Worm (Caenorhabditis elegans): ENCODE data around the gene Y62H9A.15.
A peak's percentile ranks its signal among the peaks of the same experiment; 100 is the strongest.

The Y62H9A.15 gene

DNA sequence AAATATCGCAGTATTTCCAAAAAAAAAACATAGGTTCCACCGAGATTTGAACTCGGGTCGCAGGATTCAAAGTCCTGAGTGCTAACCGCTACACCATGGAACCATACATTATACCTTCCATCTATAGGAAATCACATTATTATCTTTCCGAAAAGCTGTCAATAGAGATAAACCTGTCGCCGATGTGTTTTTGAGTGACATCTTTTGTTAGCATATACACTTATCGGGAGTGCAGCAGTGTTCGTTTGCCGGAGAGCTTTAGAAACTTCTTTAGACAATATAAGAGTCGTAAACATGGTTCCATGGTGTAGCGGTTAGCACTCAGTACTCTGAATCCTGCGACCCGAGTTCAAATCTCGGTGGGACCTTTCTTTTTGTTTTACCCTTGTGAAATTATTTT is 37.7 kb downstream of the Y62H9A.15 start (continued):
- TF ChIP-seq tra-1 (GFP tag; IDR thresholded peaks at IDR 0.05) (peak; percentile 70), daf-12 (tag; optimal IDR thresholded peaks at IDR 0.05) (no peak), dpl-1 (GFP tag; optimal IDR thresholded peaks at IDR 0.05) (no peak)

DNA sequence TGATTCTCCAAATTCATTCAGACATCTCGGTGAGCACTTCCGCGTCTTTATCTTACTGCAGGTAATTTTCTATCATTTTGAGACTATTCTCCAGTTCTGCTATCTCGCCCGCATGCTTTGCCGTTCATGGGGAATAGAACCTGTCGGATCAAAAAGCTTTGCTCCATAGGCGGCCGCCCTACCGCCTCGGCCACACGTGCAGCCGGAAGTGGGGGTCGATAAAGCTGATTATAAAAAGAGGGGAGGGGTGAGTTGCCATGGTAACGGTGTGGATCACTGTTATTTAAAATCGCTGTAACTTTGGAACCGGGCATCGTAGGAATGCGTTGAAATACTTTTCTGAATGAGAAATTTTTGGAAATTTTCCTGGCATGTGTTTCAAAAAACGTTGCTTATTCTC is 39.6 kb downstream of the Y62H9A.15 start:
- TF ChIP-seq ceh-44 (GFP tag; IDR thresholded peaks at IDR 0.05) (0 out of 2 replicates have a peak, but pooled peaks have one; percentile 27), aha-1 (tag) (peak; percentile 13), unc-62 (GFP tag; optimal IDR thresholded peaks at IDR 0.05 in 1 of 2) (no peak), unc-62 (tag; optimal IDR thresholded peaks at IDR 0.05) (no peak), aly-2 (tag; optimal IDR thresholded peaks at IDR 0.05) (no peak), tra-1 (GFP tag; IDR thresholded peaks at IDR 0.05) (peak; percentile 47; the same call in 1 of the 2 replicates)

DNA sequence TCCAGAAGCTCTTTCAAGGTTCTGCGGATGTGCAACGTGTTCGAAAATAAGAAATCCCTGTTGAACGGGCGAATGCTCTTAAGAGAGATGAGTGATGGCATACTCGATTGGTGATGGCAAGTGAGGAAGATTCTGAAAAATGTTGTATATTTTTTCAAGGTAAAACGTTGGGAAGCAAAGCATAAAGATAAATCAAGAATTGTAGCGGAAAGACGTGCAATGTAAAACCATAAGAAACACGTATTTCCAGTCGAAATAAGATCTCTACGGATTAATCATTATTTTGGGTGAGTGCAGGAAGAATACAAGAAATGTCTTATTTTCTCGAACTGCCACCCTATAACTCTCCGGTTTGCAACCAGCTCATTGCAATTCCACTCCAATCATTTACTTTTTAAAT is 40.7 kb downstream of the Y62H9A.15 start, which contains the start of gene dot-1.2:
Gene dot-1.2, minus strand, starts transcription at position 101 of the 400 bp plus-strand sequence.
- peak in 1 of 2 experiments; percentile 43 for TF ChIP-seq unc-62 (GFP tag; optimal IDR thresholded peaks at IDR 0.05 in 1 of 2)
- no peak for TF ChIP-seq unc-62 (tag; optimal IDR thresholded peaks at IDR 0.05)
- no peak for TF ChIP-seq lim-7 (GFP tag; IDR thresholded peaks at IDR 0.05)
- TF ChIP-seq ctbp-1 (GFP tag; IDR thresholded peaks at IDR 0.05) = no peak
- TF ChIP-seq spr-3 (GFP tag; optimal IDR thresholded peaks at IDR 0.05) = no peak
- TF ChIP-seq lin-38 (GFP tag; IDR thresholded peaks at IDR 0.05) = no peak

DNA sequence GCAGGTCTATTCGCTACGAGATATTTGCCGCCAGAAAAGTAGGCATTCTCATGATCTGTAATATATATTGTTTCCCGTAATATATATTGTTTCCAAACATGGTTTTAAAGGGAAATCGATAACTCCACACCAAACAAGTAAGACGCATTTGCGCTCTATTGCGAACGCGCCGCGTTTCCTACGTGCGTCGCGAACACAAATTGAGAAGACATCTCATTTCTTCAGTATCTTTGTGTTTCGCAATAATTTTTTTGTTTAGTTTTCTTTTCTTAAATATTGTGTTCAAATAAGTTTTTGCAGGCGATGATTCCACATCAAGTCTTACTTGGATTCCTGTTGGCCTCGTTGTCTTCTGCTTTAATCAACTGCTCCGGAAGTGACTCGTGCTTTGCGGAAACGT is 44.9 kb downstream of the Y62H9A.15 start, which contains the start of gene F54F7.6:
Gene F54F7.6, plus strand, starts transcription at position 301 of the 400 bp plus-strand sequence.
- TF ChIP-seq skn-1 (tag; optimal IDR thresholded peaks at IDR 0.05) (no peak), unc-62 (GFP tag; optimal IDR thresholded peaks at IDR 0.05 in 1 of 2) (peak in 1 of 2 experiments; percentile 69), unc-62 (tag; optimal IDR thresholded peaks at IDR 0.05) (no peak), zag-1 (tag; optimal IDR thresholded peaks at IDR 0.05) (no peak)

DNA sequence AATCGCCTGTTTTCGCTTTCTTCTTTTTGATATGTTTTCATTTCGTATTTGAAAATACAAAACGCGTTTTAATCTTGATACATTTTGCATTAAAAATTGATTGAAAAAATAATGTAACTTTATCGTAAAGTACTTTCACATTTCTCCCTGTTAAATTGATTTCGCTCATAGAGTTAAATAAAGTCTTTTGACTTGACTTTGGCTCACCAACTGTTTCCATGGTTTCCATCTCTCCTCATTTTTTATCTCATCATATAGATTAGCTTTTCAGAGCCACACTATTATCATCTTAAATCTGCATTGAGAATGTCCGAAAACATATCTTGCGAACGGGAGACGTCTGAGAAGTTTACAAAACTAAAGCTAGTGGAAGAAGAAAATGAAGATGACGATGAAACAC is 46.6 kb downstream of the Y62H9A.15 start, which contains the start of gene F54F7.10:
Gene F54F7.10, plus strand, starts transcription at position 301 of the 400 bp plus-strand sequence.
- TF ChIP-seq spr-1 (tag; optimal IDR thresholded peaks at IDR 0.05) = no peak
- no peak for TF ChIP-seq zip-11 (GFP tag; IDR thresholded peaks at IDR 0.05)
- no peak for TF ChIP-seq skn-1 (tag; optimal IDR thresholded peaks at IDR 0.05)
- no peak for TF ChIP-seq fos-1 (tag; optimal IDR thresholded peaks at IDR 0.05)
- no peak for TF ChIP-seq lsy-2 (tag; optimal IDR thresholded peaks at IDR 0.05)
- TF ChIP-seq ztf-7 (tag; optimal IDR thresholded peaks at IDR 0.05) = no peak
